Fruit fly (Drosophila melanogaster) whole organism, embryonic: ENCODE measurements around the gene Ns4.

Experiments used
- Aef1 ChIP-seq: fragments of 200-800 bp; sonication (Bioruptor generic); IDR thresholded peaks from 3 replicates; pipeline ENCODE4 v1.3.6; 2022; ENCODE audit warnings: missing biosample characterization, missing genetic modification characterization
- BEAF-32 ChIP-seq: fragments of 200-800 bp; sonication (Bioruptor generic); optimal IDR thresholded peaks from 3 replicates; lab custom pipeline; 2017; ENCODE audit warnings: missing biosample characterization, missing genetic modification characterization, mild to moderate bottlenecking, moderate library complexity, missing genetic modification reagents
- Bgb ChIP-seq: fragments of 200-800 bp; sonication (Bioruptor generic); IDR thresholded peaks from 2 replicates; pipeline ENCODE4 v1.3.6; 2022; ENCODE audit warnings: missing biosample characterization, missing genetic modification characterization; ENCODE audit not compliant: partially characterized antibody
- CG10979 ChIP-seq: fragments of 200-800 bp; sonication (Bioruptor generic); optimal IDR thresholded peaks from 2 replicates; lab custom pipeline; 2018; ENCODE audit warnings: missing biosample characterization, mild to moderate bottlenecking, missing genetic modification characterization, moderate library complexity
- CG13296 ChIP-seq: fragments of 200-800 bp; sonication (Bioruptor generic); optimal IDR thresholded peaks from 3 replicates; lab custom pipeline; 2018; ENCODE audit warnings: missing biosample characterization, mild to moderate bottlenecking, missing genetic modification characterization
- CG18764 ChIP-seq: fragments of 200-800 bp; sonication (Bioruptor generic); optimal IDR thresholded peaks from 3 replicates; lab custom pipeline; 2016; ENCODE audit warnings: missing biosample characterization, missing genetic modification characterization
- CG2712 ChIP-seq: fragments of 200-800 bp; optimal IDR thresholded peaks from 3 replicates; lab custom pipeline; 2019; ENCODE audit warnings: missing biosample characterization, mild to moderate bottlenecking, missing genetic modification characterization, moderate library complexity
- CG3407 ChIP-seq: fragments of 200-800 bp; sonication (Bioruptor generic); optimal IDR thresholded peaks from 2 replicates; lab custom pipeline; 2018; ENCODE audit warnings: missing biosample characterization, mild to moderate bottlenecking, missing genetic modification characterization
- CG34224 ChIP-seq: fragments of 200-800 bp; sonication (Bioruptor generic); IDR thresholded peaks from 3 replicates; pipeline ENCODE4 v1.3.6; 2022; ENCODE audit warnings: missing biosample characterization, missing genetic modification characterization; ENCODE audit not compliant: partially characterized antibody
- CG4404 ChIP-seq: fragments of 200-800 bp; sonication (Bioruptor generic); IDR thresholded peaks from 2 replicates; pipeline ENCODE4 v1.3.6; 2022; ENCODE audit warnings: missing biosample characterization, missing genetic modification characterization
- CG4617 ChIP-seq: fragments of 200-800 bp; sonication (Bioruptor generic); optimal IDR thresholded peaks from 3 replicates; lab custom pipeline; 2016; ENCODE audit warnings: missing biosample characterization, missing genetic modification characterization, borderline replicate concordance
- CG5245 ChIP-seq: fragments of 200-800 bp; sonication (Bioruptor generic); optimal IDR thresholded peaks from 3 replicates; lab custom pipeline; 2016; ENCODE audit warnings: missing biosample characterization, missing genetic modification characterization
- CG7372 ChIP-seq: fragments of 200-800 bp; sonication (Bioruptor generic); IDR thresholded peaks from 2 replicates; pipeline ENCODE4 v1.3.6; 2022; ENCODE audit warnings: missing biosample characterization, missing genetic modification characterization
- CG8924 ChIP-seq: fragments of 200-800 bp; optimal IDR thresholded peaks from 3 replicates; lab custom pipeline; 2019; ENCODE audit warnings: missing biosample characterization, mild to moderate bottlenecking, missing genetic modification characterization, moderate library complexity
- Dbx ChIP-seq: fragments of 200-800 bp; sonication (Bioruptor generic); IDR thresholded peaks from 3 replicates; pipeline ENCODE4 v1.3.6; 2022; ENCODE audit warnings: missing biosample characterization, missing genetic modification characterization
- Doc2 ChIP-seq: fragments of 200-800 bp; sonication (Bioruptor generic); IDR thresholded peaks from 2 replicates; pipeline ENCODE4 v1.3.6; 2022; ENCODE audit warnings: missing biosample characterization, missing genetic modification characterization
- Doc3 ChIP-seq: fragments of 200-800 bp; sonication (Bioruptor generic); IDR thresholded peaks from 3 replicates; pipeline ENCODE4 v1.3.6; 2022; ENCODE audit warnings: missing biosample characterization, missing genetic modification characterization; ENCODE audit not compliant: partially characterized antibody
- Fer1 ChIP-seq: fragments of 200-800 bp; sonication (Bioruptor generic); optimal IDR thresholded peaks from 2 replicates; lab custom pipeline; 2017; ENCODE audit warnings: missing biosample characterization, mild to moderate bottlenecking, missing genetic modification characterization
- HLH4C ChIP-seq: fragments of 200-800 bp; sonication (Bioruptor generic); IDR thresholded peaks from 3 replicates; pipeline ENCODE4 v1.3.6; 2022; ENCODE audit warnings: missing biosample characterization, missing genetic modification characterization; ENCODE audit not compliant: partially characterized antibody
- Lhr ChIP-seq: fragments of 200-800 bp; sonication (Bioruptor generic); optimal IDR thresholded peaks from 3 replicates; lab custom pipeline; 2017; ENCODE audit warnings: mild to moderate bottlenecking, missing biosample characterization, missing genetic modification reagents, missing genetic modification characterization
- Lim3 ChIP-seq: fragments of 200-800 bp; sonication (Bioruptor generic); IDR thresholded peaks from 2 replicates; pipeline ENCODE4 v1.3.6; 2022; ENCODE audit warnings: missing biosample characterization, missing genetic modification characterization
- NFAT ChIP-seq: fragments of 200-800 bp; sonication (Bioruptor generic); IDR thresholded peaks from 2 replicates; pipeline ENCODE4 v1.3.6; 2022; ENCODE audit warnings: missing biosample characterization, missing genetic modification characterization
- Optix ChIP-seq: fragments of 200-800 bp; sonication (Bioruptor generic); IDR thresholded peaks from 3 replicates; pipeline ENCODE4 v1.3.6; 2022; ENCODE audit warnings: missing biosample characterization, missing genetic modification characterization
- Pdp1 ChIP-seq, 2 experiments: fragments of 200-800 bp; sonication (Bioruptor generic); optimal IDR thresholded peaks; 3 replicates each; lab custom pipeline; 2016; ENCODE audit warnings: missing biosample characterization in 2 of 2, missing genetic modification characterization in 2 of 2, mild to moderate bottlenecking in 1 of 2, moderate library complexity in 1 of 2
- Ptx1 ChIP-seq: fragments of 200-800 bp; sonication (Bioruptor generic); IDR thresholded peaks from 2 replicates; pipeline ENCODE4 v1.3.6; 2022; ENCODE audit warnings: missing biosample characterization, missing genetic modification characterization
- Sry-β ChIP-seq: fragments of 200-800 bp; sonication (Bioruptor generic); optimal IDR thresholded peaks from 2 replicates; lab custom pipeline; 2018; ENCODE audit warnings: missing biosample characterization, mild to moderate bottlenecking, missing genetic modification characterization, moderate library complexity
- YL-1 ChIP-seq: fragments of 200-800 bp; sonication (Bioruptor generic); optimal IDR thresholded peaks from 3 replicates; lab custom pipeline; 2017; ENCODE audit warnings: missing biosample characterization, mild to moderate bottlenecking, missing genetic modification characterization
- ab ChIP-seq: fragments of 200-800 bp; sonication (Bioruptor generic); optimal IDR thresholded peaks from 2 replicates; lab custom pipeline; 2016; ENCODE audit warnings: missing biosample characterization, missing genetic modification characterization
- aop ChIP-seq: fragments of 200-800 bp; sonication (Bioruptor generic); IDR thresholded peaks from 2 replicates; pipeline ENCODE4 v1.3.6; 2022; ENCODE audit warnings: missing biosample characterization, missing genetic modification characterization
- ash1 ChIP-seq: fragments of 200-800 bp; sonication (Bioruptor generic); optimal IDR thresholded peaks from 2 replicates; lab custom pipeline; 2018; ENCODE audit warnings: missing biosample characterization, mild to moderate bottlenecking, missing genetic modification characterization
- cg ChIP-seq: fragments of 200-800 bp; sonication (Bioruptor generic); optimal IDR thresholded peaks from 3 replicates; lab custom pipeline; 2019; ENCODE audit warnings: missing biosample characterization, mild to moderate bottlenecking, missing genetic modification characterization, moderate library complexity
- chif ChIP-seq, 2 experiments: fragments of 200-800 bp; sonication (Bioruptor generic); optimal IDR thresholded peaks; 3 replicates each; lab custom pipeline; 2016; ENCODE audit warnings: missing biosample characterization in 2 of 2, missing genetic modification characterization in 2 of 2
- crc ChIP-seq: fragments of 200-800 bp; sonication (Bioruptor generic); optimal IDR thresholded peaks from 2 replicates; lab custom pipeline; 2016; ENCODE audit warnings: missing biosample characterization, missing genetic modification characterization
- emc ChIP-seq: fragments of 200-800 bp; sonication (Bioruptor generic); optimal IDR thresholded peaks from 2 replicates; lab custom pipeline; 2016; ENCODE audit warnings: missing biosample characterization, missing genetic modification characterization
- fru ChIP-seq: fragments of >200 bp; optimal IDR thresholded peaks from 2 replicates; lab custom pipeline; 2017
- ham ChIP-seq: fragments of 200-800 bp; sonication (Bioruptor generic); IDR thresholded peaks from 2 replicates; pipeline ENCODE4 v1.3.6; 2022; ENCODE audit warnings: missing biosample characterization, missing genetic modification characterization
- hb ChIP-seq: fragments of 200-800 bp; sonication (Bioruptor generic); IDR thresholded peaks from 3 replicates; pipeline ENCODE4 v1.3.6; 2022; ENCODE audit warnings: missing biosample characterization, missing genetic modification characterization; ENCODE audit not compliant: partially characterized antibody
- ken ChIP-seq: fragments of 200-800 bp; sonication (Bioruptor generic); IDR thresholded peaks from 3 replicates; pipeline ENCODE4 v1.3.6; 2022; ENCODE audit warnings: missing biosample characterization, missing genetic modification characterization
- luna ChIP-seq: fragments of 200-800 bp; sonication (Bioruptor generic); optimal IDR thresholded peaks from 2 replicates; lab custom pipeline; 2016; ENCODE audit warnings: missing biosample characterization, missing genetic modification characterization
- mirr ChIP-seq: fragments of 200-800 bp; sonication (Bioruptor generic); optimal IDR thresholded peaks from 3 replicates; lab custom pipeline; 2018; ENCODE audit warnings: missing biosample characterization, mild to moderate bottlenecking, missing genetic modification characterization
- pan ChIP-seq, 4 experiments: fragments of >200 bp in 3 of 4; fragments of 200-800 bp in 1 of 4; sonication (Bioruptor generic) in 1 of 4; optimal IDR thresholded peaks in 3 of 4; IDR thresholded peaks in 1 of 4; 2 replicates each; pipeline versions ENCODE4 v1.3.6 to Lab custom; 2017 to 2022; ENCODE audit warnings: missing biosample characterization in 2 of 4, missing genetic modification characterization in 2 of 4, mixed read lengths in 1 of 4
- repo ChIP-seq: fragments of 200-800 bp; sonication (Bioruptor generic); optimal IDR thresholded peaks from 2 replicates; lab custom pipeline; 2016; ENCODE audit warnings: missing biosample characterization, missing genetic modification characterization
- ro ChIP-seq: fragments of 200-800 bp; sonication (Bioruptor generic); IDR thresholded peaks from 2 replicates; pipeline ENCODE4 v1.3.6; 2022; ENCODE audit warnings: missing biosample characterization, missing genetic modification characterization
- sens ChIP-seq: fragments of 200-800 bp; sonication (Bioruptor generic); peaks from one replicate; lab custom pipeline; 2016; ENCODE audit warnings: missing biosample characterization, missing genetic modification characterization
- sr ChIP-seq: fragments of 200-800 bp; sonication (Bioruptor generic); IDR thresholded peaks from 3 replicates; pipeline ENCODE4 v1.3.6; 2022; ENCODE audit warnings: missing biosample characterization, missing genetic modification characterization
- toy ChIP-seq: fragments of 200-800 bp; sonication (Bioruptor generic); IDR thresholded peaks from 2 replicates; pipeline ENCODE4 v1.3.6; 2022; ENCODE audit warnings: missing biosample characterization, missing genetic modification characterization
- trem ChIP-seq: fragments of 200-800 bp; optimal IDR thresholded peaks from 3 replicates; lab custom pipeline; 2019; ENCODE audit warnings: missing biosample characterization, mild to moderate bottlenecking, missing genetic modification characterization, moderate library complexity
- unpg ChIP-seq: fragments of 200-800 bp; sonication (Bioruptor generic); optimal IDR thresholded peaks from 3 replicates; lab custom pipeline; 2018; ENCODE audit warnings: missing biosample characterization, mild to moderate bottlenecking, missing genetic modification characterization, moderate library complexity
- zfh1 ChIP-seq: fragments of 200-800 bp; sonication (Bioruptor generic); IDR thresholded peaks from 3 replicates; pipeline ENCODE4 v1.3.6; 2022; ENCODE audit warnings: missing biosample characterization, missing genetic modification characterization

The Ns4 gene

DNA sequence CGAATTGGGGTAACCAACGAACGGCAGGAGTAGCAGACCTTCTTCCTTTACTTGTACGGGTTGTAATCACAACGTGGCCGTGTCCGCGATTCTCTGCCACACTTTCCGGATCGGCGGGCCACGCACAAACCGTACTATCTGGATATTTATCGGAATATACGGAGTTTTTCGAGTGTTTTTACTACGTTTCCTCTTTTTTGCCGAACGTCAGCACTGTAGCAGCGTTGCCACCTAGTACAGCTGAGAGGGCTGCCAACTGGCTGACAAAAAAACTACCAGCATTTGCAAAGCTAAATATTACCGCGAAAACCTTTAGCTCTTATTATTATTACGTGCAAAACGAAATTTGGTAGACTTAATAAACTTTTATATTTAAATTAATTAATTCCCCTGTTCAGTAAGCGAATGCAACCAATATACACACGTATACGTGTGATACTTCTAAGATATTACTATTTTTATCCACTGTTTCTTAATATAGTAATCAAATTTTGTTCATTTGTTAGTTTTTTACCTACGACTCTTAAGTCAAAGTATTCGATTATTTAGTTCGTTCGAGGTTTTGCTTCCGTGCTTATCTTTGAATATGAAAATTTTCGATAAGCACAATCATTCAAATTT is 18.1 kb upstream of the Ns4 start, which contains the start of gene TM9SF2 (continued):
- TF ChIP-seq CG5245 = no peak
- TF ChIP-seq sr (GFP tag; lab: Robert Waterston, UW) = no peak
- no peak for TF ChIP-seq ro (GFP tag; lab: Robert Waterston, UW)
- TF ChIP-seq Lim3 (GFP tag; lab: Robert Waterston, UW) = no peak
- 0 out of 3 replicates have a peak, but pooled peaks have one; percentile 49 for TF ChIP-seq hb (GFP tag; lab: Robert Waterston, UW)
- no peak for TF ChIP-seq CG10979
- TF ChIP-seq NFAT (GFP tag; lab: Robert Waterston, UW) = peak; percentile 37; the same call in 1 of the 2 replicates
- no peak for TF ChIP-seq Fer1
- no peak for TF ChIP-seq sens (GFP tag; lab: Kevin White, UChicago)
- no peak for TF ChIP-seq cg (GFP tag; lab: Kevin White, UChicago)
- no peak for TF ChIP-seq Doc2 (GFP tag; lab: Robert Waterston, UW)
- peak; percentile 33; the same call in 1 of the 3 replicates for TF ChIP-seq Dbx
- TF ChIP-seq pan (optimal IDR thresholded peaks at IDR 0.05; lab: Kevin White, UChicago) = no peak
- peak in 1 of 2 experiments; percentile 37 for TF ChIP-seq pan (GFP tag; optimal IDR thresholded peaks at IDR 0.05 in 1 of 2, IDR thresholded peaks at IDR 0.05 in 1 of 2)
- TF ChIP-seq repo (GFP tag; lab: Kevin White, UChicago) = no peak
- TF ChIP-seq emc = no peak
- no peak for TF ChIP-seq CG3407 (GFP tag; lab: Kevin White, UChicago)
- TF ChIP-seq CG4617 (GFP tag; lab: Kevin White, UChicago) = peak; percentile 80
- no peak for TF ChIP-seq CG13296 (GFP tag; lab: Kevin White, UChicago)
- no peak; the same call in 2 of the 3 replicates for TF ChIP-seq CG34224 (GFP tag; lab: Robert Waterston, UW)
- TF ChIP-seq CG8924 (tag; lab: Kevin White, UChicago) = no peak
- no peak for TF ChIP-seq CG2712 (tag; lab: Kevin White, UChicago)
- TF ChIP-seq CG7372 (GFP tag; lab: Robert Waterston, UW) = 0 out of 2 replicates have a peak, but pooled peaks have one; percentile 25
- TF ChIP-seq luna (GFP tag; lab: Kevin White, UChicago) = no peak
- peak; percentile 52 for TF ChIP-seq YL-1 (GFP tag; lab: Kevin White, UChicago)
- TF ChIP-seq unpg (GFP tag; lab: Kevin White, UChicago) = no peak
- TF ChIP-seq BEAF-32 (GFP tag; lab: Kevin White, UChicago) = no peak
- no peak for TF ChIP-seq CG4404 (GFP tag; lab: Robert Waterston, UW)
- no peak for TF ChIP-seq Doc3
- no peak for TF ChIP-seq ham
- TF ChIP-seq ken (GFP tag; lab: Robert Waterston, UW) = no peak
- no peak for TF ChIP-seq ab (GFP tag; lab: Kevin White, UChicago)
- TF ChIP-seq Aef1 (GFP tag; lab: Robert Waterston, UW) = peak; percentile 39; the same call in 1 of the 3 replicates
- TF ChIP-seq Optix (GFP tag; lab: Robert Waterston, UW) = no peak
- no peak for TF ChIP-seq Lhr (GFP tag; lab: Kevin White, UChicago)
- peak; percentile 98 for TF ChIP-seq trem (tag; lab: Kevin White, UChicago)
- TF ChIP-seq mirr (GFP tag; lab: Kevin White, UChicago) = no peak
- TF ChIP-seq Ptx1 (GFP tag; lab: Robert Waterston, UW) = 0 out of 2 replicates have a peak, but pooled peaks have one; percentile 34
- 0 out of 3 replicates have a peak, but pooled peaks have one; percentile 27 for TF ChIP-seq zfh1 (GFP tag; lab: Robert Waterston, UW)
- no peak for TF ChIP-seq toy
- TF ChIP-seq aop (GFP tag; lab: Robert Waterston, UW) = no peak
- peak in 1 of 2 experiments; percentile 2 for TF ChIP-seq chif (GFP tag; optimal IDR thresholded peaks at IDR 0.05; lab: Kevin White, UChicago)
- no peak for TF ChIP-seq ash1 (GFP tag; lab: Kevin White, UChicago)
- no peak for TF ChIP-seq crc (GFP tag; lab: Kevin White, UChicago)
- no peak for TF ChIP-seq CG18764 (GFP tag; lab: Kevin White, UChicago)
- TF ChIP-seq Pdp1 (GFP tag; optimal IDR thresholded peaks at IDR 0.05; lab: Kevin White, UChicago) = peak in 1 of 2 experiments; percentile 27
- TF ChIP-seq fru (lab: Kevin White, UChicago) = no peak
- TF ChIP-seq Sry-β = peak; percentile 68
- TF ChIP-seq HLH4C (GFP tag; lab: Robert Waterston, UW) = 0 out of 3 replicates have a peak, but pooled peaks have one; percentile 45
- no peak; the same call in 1 of the 2 replicates for TF ChIP-seq Bgb (GFP tag; lab: Robert Waterston, UW)
